Worm (Caenorhabditis elegans): ENCODE results near the gene ascc-1.

ce11 chrII:84134-84533 lies 26.7 kb downstream of the ascc-1 start, which contains the start of gene C50D2.6:
- TF ChIP-seq egl-27 (tag; optimal IDR thresholded peaks at IDR 0.05) (no peak), ceh-82 (tag; optimal IDR thresholded peaks at IDR 0.05) (no peak), unc-62 (GFP tag; optimal IDR thresholded peaks at IDR 0.05) (no peak), tbx-2 (tag; optimal IDR thresholded peaks at IDR 0.05) (no peak), ama-1 (optimal IDR thresholded peaks at IDR 0.05) (no peak)
